Fruit fly (Drosophila melanogaster): ENCODE measurements around the gene indra.

The indra gene

DNA sequence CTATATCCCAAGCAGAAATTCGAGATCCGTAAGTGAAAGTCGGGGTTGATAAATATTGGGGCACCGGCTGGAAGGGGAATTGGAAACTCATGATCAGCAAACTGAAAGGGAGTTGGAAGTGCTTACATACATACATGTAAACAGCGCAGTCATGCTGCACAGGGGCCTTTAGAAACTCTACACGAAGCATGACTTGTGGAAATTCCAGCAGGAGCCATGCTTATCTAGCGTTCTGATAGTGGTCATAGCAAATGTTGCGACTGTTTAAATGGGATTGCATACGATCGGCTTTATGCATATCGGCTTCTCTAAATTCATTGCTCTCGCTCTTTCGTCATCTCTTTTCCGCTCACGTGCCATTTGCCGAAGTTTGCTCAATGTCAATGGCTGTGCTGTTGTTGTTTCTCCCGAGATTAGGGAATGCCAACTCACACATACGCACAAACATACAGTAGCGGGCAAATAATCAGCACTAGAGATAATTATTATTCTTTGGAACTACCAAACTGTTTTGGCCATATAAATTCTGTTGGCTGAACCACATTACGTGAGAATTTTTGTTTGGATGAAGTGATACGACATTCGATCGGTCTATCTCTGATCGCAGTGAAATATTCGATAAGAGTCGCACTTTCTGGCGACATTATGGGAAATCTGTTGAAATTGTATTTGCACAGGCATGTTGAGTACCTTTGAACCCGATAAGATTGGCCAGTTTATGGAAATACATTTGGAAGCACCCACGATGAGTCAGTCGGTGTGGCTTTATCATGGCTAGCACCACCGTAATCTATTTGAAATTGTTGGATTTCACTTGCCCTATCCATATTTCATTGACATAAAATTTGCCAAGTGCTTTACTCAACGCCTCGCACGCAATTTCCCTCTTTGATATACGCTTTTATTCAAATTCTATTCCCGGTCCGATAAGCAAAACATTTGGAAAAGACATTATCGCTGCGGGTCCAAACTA, 5.9 kb downstream of the indra start (continued):
- TF ChIP-seq dsx (GFP tag; optimal IDR thresholded peaks at IDR 0.05; ENCODE audit: poor library complexity, severe bottlenecking): no peak
- TF ChIP-seq Lpt (GFP tag; optimal IDR thresholded peaks at IDR 0.05): no peak
- no peak for TF ChIP-seq CG10631 (GFP tag; optimal IDR thresholded peaks at IDR 0.05)
- peak; percentile 14 for TF ChIP-seq Hr39 (GFP tag; optimal IDR thresholded peaks at IDR 0.05)
- no peak for TF ChIP-seq CG34406 (GFP tag; optimal IDR thresholded peaks at IDR 0.05)
- peak; percentile 23 for TF ChIP-seq topi (GFP tag; optimal IDR thresholded peaks at IDR 0.05)
- TF ChIP-seq cyc (GFP tag; optimal IDR thresholded peaks at IDR 0.05): peak; percentile 7
- TF ChIP-seq dac (GFP tag; optimal IDR thresholded peaks at IDR 0.05): no peak

DNA sequence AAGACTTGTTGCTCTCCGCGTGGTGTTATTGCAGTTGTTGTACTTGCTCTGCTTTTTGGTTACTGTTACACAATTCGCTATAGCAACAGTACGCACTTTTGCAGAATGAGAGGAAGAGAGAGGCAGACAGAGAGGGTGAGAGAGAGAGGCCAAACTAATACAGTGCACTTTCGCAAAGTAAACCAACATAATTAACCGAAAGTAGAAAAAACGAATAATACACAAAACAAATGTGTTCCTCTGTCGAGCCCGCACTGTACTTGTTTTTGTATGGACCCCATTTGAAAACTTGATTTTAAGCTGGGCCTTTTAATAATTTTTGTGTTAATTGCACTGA, 6.8 kb downstream of the indra start:
- TF ChIP-seq svp (GFP tag) (peak; percentile 88), CG34406 (GFP tag; optimal IDR thresholded peaks at IDR 0.05) (peak; percentile 24), OdsH (GFP tag; optimal IDR thresholded peaks at IDR 0.05) (peak; percentile 59), Eip75B (GFP tag; optimal IDR thresholded peaks at IDR 0.05) (peak; percentile 46), fkh (GFP tag; optimal IDR thresholded peaks at IDR 0.05) (no peak), CG7368 (GFP tag; optimal IDR thresholded peaks at IDR 0.05) (peak; percentile 41), CG11902 (GFP tag; optimal IDR thresholded peaks at IDR 0.05) (no peak), CG15336 (GFP tag; IDR thresholded peaks at IDR 0.05) (peak; percentile 86), CG8632 (GFP tag; optimal IDR thresholded peaks at IDR 0.05) (no peak), spab (GFP tag; optimal IDR thresholded peaks at IDR 0.05) (no peak), CG11294 (GFP tag; IDR thresholded peaks at IDR 0.05) (peak; percentile 81), salr (GFP tag; optimal IDR thresholded peaks at IDR 0.05) (no peak), net (GFP tag; optimal IDR thresholded peaks at IDR 0.05) (peak; percentile 55), topi (GFP tag; optimal IDR thresholded peaks at IDR 0.05) (peak; percentile 63), CG9139 (GFP tag; optimal IDR thresholded peaks at IDR 0.05) (no peak), CG11762 (GFP tag; optimal IDR thresholded peaks at IDR 0.05; ENCODE audit: insufficient read depth) (peak; percentile 26), CG10631 (GFP tag; optimal IDR thresholded peaks at IDR 0.05) (peak; percentile 26), CG3919 (GFP tag; optimal IDR thresholded peaks at IDR 0.05) (peak; percentile 69), CG6792 (GFP tag; optimal IDR thresholded peaks at IDR 0.05) (peak; percentile 17), Blimp-1 (GFP tag; optimal IDR thresholded peaks at IDR 0.05) (no peak), fd59A (GFP tag; optimal IDR thresholded peaks at IDR 0.05) (no peak), Hr4 (GFP tag; optimal IDR thresholded peaks at IDR 0.05) (peak; percentile 86), CG6808 (GFP tag; optimal IDR thresholded peaks at IDR 0.05) (no peak), pdm3 (GFP tag; optimal IDR thresholded peaks at IDR 0.05) (peak; percentile 60), Ets96B (tag; optimal IDR thresholded peaks at IDR 0.05) (no peak), CG8319 (GFP tag; optimal IDR thresholded peaks at IDR 0.05) (no peak), Sox102F (GFP tag; optimal IDR thresholded peaks at IDR 0.05) (peak; percentile 51), Gug (GFP tag; IDR thresholded peaks at IDR 0.05) (peak; percentile 70), fd85E (GFP tag; optimal IDR thresholded peaks at IDR 0.05) (no peak), CG3032 (tag; optimal IDR thresholded peaks at IDR 0.05) (no peak), CG1621 (tag; optimal IDR thresholded peaks at IDR 0.05) (no peak), CG31627 (GFP tag; optimal IDR thresholded peaks at IDR 0.05) (peak; percentile 60), Met (GFP tag; optimal IDR thresholded peaks at IDR 0.05) (peak; percentile 64), CG10669 (GFP tag; optimal IDR thresholded peaks at IDR 0.05) (peak; percentile 16), esn (GFP tag; optimal IDR thresholded peaks at IDR 0.05) (peak; percentile 68), Ets21C (GFP tag; optimal IDR thresholded peaks at IDR 0.05) (no peak), CG32006 (GFP tag; optimal IDR thresholded peaks at IDR 0.05) (peak; percentile 67), Smox (GFP tag; optimal IDR thresholded peaks at IDR 0.05) (no peak), CG6163 (GFP tag; IDR thresholded peaks at IDR 0.05) (peak; percentile 81), Lpt (GFP tag; optimal IDR thresholded peaks at IDR 0.05) (peak; percentile 62), lz (GFP tag; optimal IDR thresholded peaks at IDR 0.05) (peak; percentile 61), eg (GFP tag; IDR thresholded peaks at IDR 0.05) (peak; percentile 85), acj6 (GFP tag; optimal IDR thresholded peaks at IDR 0.05) (peak; percentile 57), CG16779 (tag; optimal IDR thresholded peaks at IDR 0.05) (no peak)

All from whole organism, prepupa.